Fruit fly (Drosophila melanogaster) whole organism, pupa: ENCODE data around the gene CG14219.

Source experiments
- CG10348 ChIP-seq: fragments of 200-800 bp; sonication (Bioruptor generic); IDR thresholded peaks from 2 replicates; pipeline ENCODE4 v1.3.6; 2022; ENCODE audit warnings: missing biosample characterization, missing genetic modification characterization
- CG12605 ChIP-seq: fragments of 200-800 bp; sonication (Bioruptor generic); IDR thresholded peaks from 2 replicates; pipeline ENCODE4 v1.3.6; 2022; ENCODE audit warnings: missing biosample characterization, missing genetic modification characterization
- CG13204 ChIP-seq: fragments of 200-800 bp; sonication (Bioruptor generic); optimal IDR thresholded peaks from 2 replicates; lab custom pipeline; 2018; ENCODE audit warnings: missing biosample characterization, mild to moderate bottlenecking, missing genetic modification characterization, moderate library complexity
- CG14655 ChIP-seq: fragments of 200-800 bp; sonication (Bioruptor generic); optimal IDR thresholded peaks from 3 replicates; lab custom pipeline; 2017; ENCODE audit warnings: mild to moderate bottlenecking, missing biosample characterization, missing genetic modification reagents, missing genetic modification characterization
- CG17806 ChIP-seq: fragments of 200-800 bp; sonication (Bioruptor generic); optimal IDR thresholded peaks from 2 replicates; lab custom pipeline; 2018; ENCODE audit warnings: missing biosample characterization, mild to moderate bottlenecking, missing genetic modification characterization, moderate library complexity
- CG32121 ChIP-seq: fragments of 200-800 bp; sonication (Bioruptor generic); IDR thresholded peaks from 2 replicates; pipeline ENCODE4 v1.3.6; 2022; ENCODE audit warnings: missing biosample characterization, missing genetic modification characterization
- CG34367 ChIP-seq: fragments of 200-800 bp; sonication (Bioruptor generic); optimal IDR thresholded peaks from 2 replicates; lab custom pipeline; 2018; ENCODE audit warnings: missing biosample characterization, mild to moderate bottlenecking, missing genetic modification characterization
- CG4496 ChIP-seq: fragments of 200-800 bp; sonication (Bioruptor generic); IDR thresholded peaks from 3 replicates; pipeline ENCODE4 v1.3.6; 2022; ENCODE audit warnings: missing biosample characterization, missing genetic modification characterization
- CG8159 ChIP-seq: fragments of 200-800 bp; sonication (Bioruptor generic); optimal IDR thresholded peaks from 3 replicates; lab custom pipeline; 2018; ENCODE audit warnings: missing biosample characterization, mild to moderate bottlenecking, missing genetic modification characterization, moderate library complexity
- CG8301 ChIP-seq: fragments of 200-800 bp; sonication (Bioruptor generic); optimal IDR thresholded peaks from 2 replicates; lab custom pipeline; 2018; ENCODE audit warnings: missing biosample characterization, mild to moderate bottlenecking, missing genetic modification characterization
- CG9948 ChIP-seq: fragments of 200-800 bp; sonication (Bioruptor generic); optimal IDR thresholded peaks from 2 replicates; lab custom pipeline; 2018; ENCODE audit warnings: missing biosample characterization, mild to moderate bottlenecking, missing genetic modification characterization, moderate library complexity
- D1 ChIP-seq: fragments of 200-800 bp; sonication (Bioruptor generic); optimal IDR thresholded peaks from 2 replicates; lab custom pipeline; 2018; ENCODE audit warnings: missing biosample characterization, mild to moderate bottlenecking, missing genetic modification characterization, moderate library complexity
- EcR ChIP-seq: fragments of 200-800 bp; sonication (Bioruptor generic); optimal IDR thresholded peaks from 3 replicates; lab custom pipeline; 2019; ENCODE audit warnings: missing biosample characterization, missing genetic modification characterization, mild to moderate bottlenecking, moderate library complexity, missing genetic modification reagents
- Ets98B ChIP-seq: fragments of 200-800 bp; sonication (Bioruptor generic); IDR thresholded peaks from 2 replicates; pipeline ENCODE4 v1.3.6; 2022; ENCODE audit warnings: missing biosample characterization, missing genetic modification characterization
- Pif1A ChIP-seq: fragments of 200-800 bp; sonication (Bioruptor generic); optimal IDR thresholded peaks from 3 replicates; lab custom pipeline; 2016; ENCODE audit warnings: missing biosample characterization, missing genetic modification characterization
- Pif1B ChIP-seq: fragments of 200-800 bp; sonication (Bioruptor generic); optimal IDR thresholded peaks from 3 replicates; lab custom pipeline; 2016; ENCODE audit warnings: missing biosample characterization, missing genetic modification characterization
- Snoo ChIP-seq: fragments of 200-800 bp; sonication (Bioruptor generic); optimal IDR thresholded peaks from 3 replicates; lab custom pipeline; 2017; ENCODE audit warnings: missing biosample characterization, mild to moderate bottlenecking, missing genetic modification characterization, inconsistent platforms
- fd96Ca ChIP-seq: fragments of 200-800 bp; sonication (Bioruptor generic); IDR thresholded peaks from 3 replicates; pipeline ENCODE4 v1.3.6; 2022; ENCODE audit warnings: missing biosample characterization, missing genetic modification characterization
- gl ChIP-seq: fragments of 200-800 bp; sonication (Bioruptor generic); optimal IDR thresholded peaks from 2 replicates; lab custom pipeline; 2018; ENCODE audit warnings: missing biosample characterization, mild to moderate bottlenecking, missing genetic modification characterization
- rn ChIP-seq: fragments of 200-800 bp; sonication (Bioruptor generic); IDR thresholded peaks from 2 replicates; pipeline ENCODE4 v1.3.6; 2022; ENCODE audit warnings: missing biosample characterization, missing genetic modification characterization

The CG14219 gene

DNA sequence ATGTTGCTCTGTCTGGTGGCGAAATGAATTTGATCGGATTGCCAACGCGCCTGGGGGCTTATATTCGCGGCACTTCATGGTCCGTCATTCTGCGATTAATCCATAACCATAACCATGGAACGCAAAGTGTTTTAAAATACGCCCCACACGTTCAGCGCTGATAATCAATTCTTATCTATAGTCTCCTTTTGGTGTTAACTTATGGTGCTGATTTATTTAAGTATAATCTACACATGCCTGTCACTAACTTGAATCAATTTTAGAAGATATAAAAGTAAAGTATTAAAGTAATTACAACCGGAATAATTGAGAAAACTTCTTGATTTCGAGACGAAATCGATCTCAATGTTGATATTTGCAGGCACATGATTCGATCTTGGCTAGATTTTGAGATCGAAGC is at the start of gene CG14219:
Gene CG14219 (minus strand): TSS at position 101 of the 400 bp plus-strand sequence.
- TF ChIP-seq CG4496 (GFP tag; lab: Robert Waterston, UW) = no peak
- TF ChIP-seq CG13204 (GFP tag; lab: Kevin White, UChicago) = no peak
- TF ChIP-seq Ets98B (GFP tag; lab: Robert Waterston, UW) = no peak
- no peak for TF ChIP-seq CG14655 (GFP tag; lab: Kevin White, UChicago)
- TF ChIP-seq gl (tag; lab: Kevin White, UChicago) = no peak
- TF ChIP-seq fd96Ca = no peak
- TF ChIP-seq EcR (GFP tag; lab: Kevin White, UChicago) = no peak
- no peak for TF ChIP-seq CG32121 (GFP tag; lab: Robert Waterston, UW)
- no peak for TF ChIP-seq CG8159 (tag; lab: Kevin White, UChicago)
- no peak for TF ChIP-seq Snoo (tag; lab: Kevin White, UChicago)
- TF ChIP-seq CG8301 (tag; lab: Kevin White, UChicago) = no peak
- no peak for TF ChIP-seq Pif1A (GFP tag; lab: Kevin White, UChicago)

DNA sequence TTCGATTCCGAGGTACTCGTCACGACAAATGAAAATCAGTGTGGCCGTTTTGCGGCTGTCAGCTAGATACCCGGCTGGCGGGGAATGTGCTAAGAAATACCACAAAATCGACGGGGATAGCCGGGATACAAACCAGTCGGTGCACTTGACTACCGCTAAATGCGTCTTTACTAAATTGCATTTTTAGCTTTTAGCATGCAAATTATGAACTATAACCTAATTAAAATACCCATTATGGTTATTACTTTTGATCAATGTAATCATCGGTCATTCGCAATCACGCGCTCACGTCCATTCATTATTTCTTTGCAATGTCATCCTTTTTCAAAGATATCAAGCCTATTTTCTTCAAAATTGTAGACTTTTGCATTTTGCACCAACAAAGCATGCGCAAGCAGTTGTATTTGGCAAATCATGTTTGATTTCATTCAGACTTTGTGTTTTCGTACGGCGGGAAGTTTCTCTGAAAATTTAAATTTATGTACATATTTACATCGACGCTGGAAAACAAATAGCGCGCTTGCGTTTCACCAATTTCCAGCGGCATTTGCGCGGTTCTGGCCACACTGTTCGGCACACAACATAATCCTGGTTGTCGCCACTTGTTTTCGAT is 48.5 kb upstream of the CG14219 start, which contains the start of gene Rcd-1:
Gene Rcd-1 (plus strand): TSS at position 440 of the 613 bp plus-strand sequence.
- TF ChIP-seq CG34367 (tag; lab: Kevin White, UChicago) (no peak), CG14655 (GFP tag; lab: Kevin White, UChicago) (no peak)

DNA sequence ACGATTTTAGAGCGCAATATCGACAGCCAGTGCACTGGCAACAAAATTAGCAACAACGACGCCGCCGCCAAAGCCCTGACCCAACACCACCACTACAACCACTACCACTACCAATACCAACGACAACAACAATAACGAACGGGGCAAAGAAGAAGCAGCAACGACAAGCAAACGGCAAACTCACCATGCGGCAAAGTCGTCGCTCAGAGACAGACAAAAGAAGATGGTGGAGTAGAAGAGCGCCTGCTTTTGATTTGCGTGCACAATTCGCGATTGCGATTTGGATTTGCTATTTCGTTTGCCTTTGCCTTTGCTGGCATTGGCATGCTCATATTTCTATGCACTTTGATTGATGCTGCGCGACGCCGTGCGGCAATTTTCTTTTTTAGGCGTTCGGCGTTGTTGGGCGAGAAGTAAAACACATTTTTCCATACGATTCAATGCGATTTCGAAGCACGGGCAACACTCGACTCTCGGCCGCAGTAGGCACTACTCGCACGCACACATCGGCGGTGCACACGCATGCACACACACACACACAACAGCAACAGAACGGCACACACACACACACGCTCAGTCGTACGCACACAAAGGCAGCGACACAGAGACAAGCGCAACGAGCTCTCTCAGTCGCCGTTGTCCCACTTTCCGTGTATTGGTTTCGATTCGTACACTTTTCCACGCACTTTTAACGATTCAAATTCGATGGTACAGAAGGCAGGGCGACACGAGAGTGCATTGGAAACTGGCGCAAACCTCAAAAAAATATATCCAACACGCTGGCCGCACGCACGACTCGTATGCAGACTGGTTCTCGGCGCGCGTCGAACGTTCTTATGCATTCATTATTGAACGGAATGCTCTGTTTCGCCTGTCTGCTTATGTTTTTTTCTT is 47.7 kb upstream of the CG14219 start:
- TF ChIP-seq CG8159 (tag; lab: Kevin White, UChicago) (no peak), CG34367 (tag; lab: Kevin White, UChicago) (no peak), CG32121 (GFP tag; lab: Robert Waterston, UW) (peak; percentile 15; the same call in 1 of the 2 replicates), CG4496 (GFP tag; lab: Robert Waterston, UW) (0 out of 3 replicates have a peak, but pooled peaks have one; percentile 24)

DNA sequence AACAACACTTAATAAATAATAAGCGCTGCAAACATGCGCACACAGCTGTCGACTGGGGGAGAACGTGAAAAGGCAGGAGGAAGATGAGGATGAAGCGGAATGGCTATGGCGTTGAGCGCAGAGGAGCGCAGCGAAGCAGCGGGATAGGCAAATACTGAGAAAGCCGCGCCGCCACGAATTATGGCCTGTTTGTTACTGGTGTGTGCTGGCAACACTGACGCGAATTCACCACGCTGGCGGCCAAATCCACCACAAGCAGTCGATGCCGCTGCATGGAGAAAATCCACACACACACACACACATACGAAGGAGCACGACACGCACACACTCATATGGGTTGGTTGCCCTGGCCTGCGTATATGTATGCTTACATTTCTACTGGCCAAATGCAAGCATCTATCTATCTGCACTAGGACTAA is 47.0 kb upstream of the CG14219 start:
- peak; percentile 66 for TF ChIP-seq CG13204 (GFP tag; lab: Kevin White, UChicago)
- TF ChIP-seq rn = no peak
- peak; percentile 3 for TF ChIP-seq Pif1B
- peak; percentile 61 for TF ChIP-seq Ets98B (GFP tag; lab: Robert Waterston, UW)
- no peak for TF ChIP-seq gl (tag; lab: Kevin White, UChicago)
- peak; percentile 49 for TF ChIP-seq EcR (GFP tag; lab: Kevin White, UChicago)
- TF ChIP-seq CG34367 (tag; lab: Kevin White, UChicago) = no peak
- TF ChIP-seq fd96Ca = peak; percentile 39; the same call in 1 of the 3 replicates
- TF ChIP-seq CG4496 (GFP tag; lab: Robert Waterston, UW) = peak; percentile 67; the same call in 2 of the 3 replicates

DNA sequence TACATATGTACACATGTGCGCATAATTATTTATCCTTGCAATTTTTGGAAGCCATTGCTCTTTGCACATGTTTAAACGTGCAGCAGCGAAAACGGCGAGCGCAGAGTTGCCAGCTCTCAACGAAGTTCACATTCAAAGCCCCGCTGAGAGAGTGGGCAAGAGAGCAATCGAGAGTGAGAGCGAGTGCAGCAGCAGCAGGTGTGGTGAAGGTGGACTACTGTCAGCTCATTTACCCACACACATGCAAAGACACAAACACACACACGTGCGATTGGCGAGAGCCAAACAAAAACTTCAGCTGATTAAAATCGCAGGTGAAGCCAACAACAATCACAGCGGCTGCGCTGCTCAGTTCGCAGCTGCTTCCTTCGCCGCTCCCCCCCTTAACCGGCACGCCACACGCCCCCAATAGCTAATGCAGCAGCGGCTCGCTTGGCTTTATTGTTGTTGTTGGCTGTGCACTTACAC is 41.4 kb upstream of the CG14219 start:
- peak; percentile 81 for TF ChIP-seq CG13204 (GFP tag; lab: Kevin White, UChicago)
- 0 out of 3 replicates have a peak, but pooled peaks have one; percentile 29 for TF ChIP-seq fd96Ca
- peak; percentile 41; the same call in 1 of the 2 replicates for TF ChIP-seq Ets98B (GFP tag; lab: Robert Waterston, UW)
- TF ChIP-seq EcR (GFP tag; lab: Kevin White, UChicago) = peak; percentile 79
- TF ChIP-seq CG8301 (tag; lab: Kevin White, UChicago) = no peak
- TF ChIP-seq CG12605 (GFP tag; lab: Robert Waterston, UW) = peak; percentile 16; the same call in 1 of the 2 replicates
- TF ChIP-seq CG14655 (GFP tag; lab: Kevin White, UChicago) = no peak
- TF ChIP-seq CG32121 (GFP tag; lab: Robert Waterston, UW) = peak; percentile 43; the same call in 1 of the 2 replicates
- TF ChIP-seq CG4496 (GFP tag; lab: Robert Waterston, UW) = peak; percentile 67; the same call in 2 of the 3 replicates

DNA sequence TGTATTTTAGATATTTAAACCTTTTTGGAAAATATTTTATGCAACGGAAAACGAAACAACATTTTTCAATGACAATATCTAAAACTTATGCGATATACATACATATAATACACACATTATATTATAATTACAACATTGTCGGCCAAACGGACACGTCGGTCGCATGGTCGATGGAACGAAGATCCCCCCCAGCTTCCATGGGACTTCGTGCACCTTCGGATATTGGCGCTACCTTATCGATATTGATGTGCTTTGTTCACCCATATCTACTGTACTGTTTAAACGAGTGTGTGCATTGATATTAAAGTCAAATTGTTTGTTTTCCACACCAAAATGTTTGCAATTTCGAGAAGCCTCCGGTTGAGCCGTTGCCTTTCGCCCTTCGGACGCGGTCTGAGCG is 35.4 kb upstream of the CG14219 start, which contains the start of gene CG14212:
Gene CG14212 (plus strand): TSS at position 301 of the 400 bp plus-strand sequence.
- TF ChIP-seq rn (no peak), CG17806 (tag; lab: Kevin White, UChicago) (no peak), D1 (tag; lab: Kevin White, UChicago) (no peak), CG34367 (tag; lab: Kevin White, UChicago) (no peak), Pif1A (GFP tag; lab: Kevin White, UChicago) (no peak), EcR (GFP tag; lab: Kevin White, UChicago) (no peak), CG12605 (GFP tag; lab: Robert Waterston, UW) (no peak), CG9948 (tag; lab: Kevin White, UChicago) (no peak), Snoo (tag; lab: Kevin White, UChicago) (no peak), CG14655 (GFP tag; lab: Kevin White, UChicago) (no peak), CG8159 (tag; lab: Kevin White, UChicago) (no peak), CG10348 (GFP tag; lab: Robert Waterston, UW) (no peak), CG8301 (tag; lab: Kevin White, UChicago) (no peak), CG32121 (GFP tag; lab: Robert Waterston, UW) (no peak)
